Fruit fly (Drosophila melanogaster) whole organism, wandering third instar larva: Measurements from ENCODE around the gene Pkd2.

Experiments used
- CG9705 ChIP-seq: fragments of 200-800 bp; sonication (Bioruptor generic); optimal IDR thresholded peaks from 2 replicates; lab custom pipeline; 2018; ENCODE audit warnings: missing biosample characterization, mild to moderate bottlenecking, missing genetic modification characterization
- CrebA ChIP-seq: fragments of 200-800 bp; sonication (Bioruptor generic); optimal IDR thresholded peaks from 2 replicates; lab custom pipeline; 2016; ENCODE audit warnings: missing biosample characterization, mild to moderate bottlenecking, missing genetic modification characterization, borderline replicate concordance
- Dfd ChIP-seq: fragments of >200 bp; optimal IDR thresholded peaks from 2 replicates; lab custom pipeline; 2017; ENCODE audit warnings: missing biosample characterization, missing genetic modification characterization
- Dif ChIP-seq: fragments of 200-275, 200-300 bp; sonication (Bioruptor generic); optimal IDR thresholded peaks from 2 replicates; lab custom pipeline; 2018; ENCODE audit warnings: missing biosample characterization, missing genetic modification characterization; ENCODE audit not compliant: partially characterized antibody
- GATAd ChIP-seq: sonication (Bioruptor generic); optimal IDR thresholded peaks from 2 replicates; lab custom pipeline; 2016; ENCODE audit warnings: missing biosample characterization, missing genetic modification characterization
- HLH106 ChIP-seq: fragments of 200-800 bp; optimal IDR thresholded peaks from 3 replicates; lab custom pipeline; 2019; ENCODE audit warnings: missing biosample characterization, mild to moderate bottlenecking, missing genetic modification characterization, moderate library complexity
- Hnf4 ChIP-seq: fragments of 200-800 bp; sonication (Bioruptor generic); optimal IDR thresholded peaks from 2 replicates; lab custom pipeline; 2016; ENCODE audit warnings: missing biosample characterization, mild to moderate bottlenecking, missing genetic modification characterization
- Hr83 ChIP-seq: fragments of 200-300 bp; sonication (Bioruptor generic); optimal IDR thresholded peaks from 2 replicates; lab custom pipeline; 2016; ENCODE audit warnings: missing biosample characterization, mild to moderate bottlenecking, missing genetic modification characterization, moderate library complexity; ENCODE audit not compliant: poor library complexity, severe bottlenecking
- Jra ChIP-seq: sonication (Bioruptor generic); optimal IDR thresholded peaks from 2 replicates; lab custom pipeline; 2016; ENCODE audit warnings: missing biosample characterization, missing genetic modification characterization
- Mio ChIP-seq: sonication (Bioruptor generic); optimal IDR thresholded peaks from 2 replicates; lab custom pipeline; 2016; ENCODE audit warnings: missing biosample characterization, missing genetic modification characterization
- Myc ChIP-seq: fragments of >200 bp; optimal IDR thresholded peaks from 2 replicates; lab custom pipeline; 2017
- OdsH ChIP-seq: fragments of 200-800 bp; sonication (Bioruptor generic); optimal IDR thresholded peaks from 2 replicates; lab custom pipeline; 2016; ENCODE audit warnings: missing biosample characterization, mild to moderate bottlenecking, missing genetic modification characterization
- Rel ChIP-seq, 2 experiments: fragments of 200-800 bp; sonication (Bioruptor generic) in 1 of 2; optimal IDR thresholded peaks; 2 replicates in 1 of 2; 3 replicates in 1 of 2; lab custom pipeline; 2016 to 2019; ENCODE audit warnings: mild to moderate bottlenecking in 2 of 2, missing biosample characterization in 2 of 2, missing genetic modification characterization in 2 of 2, moderate library complexity in 1 of 2
- Sp1 ChIP-seq: fragments of 200-800 bp; sonication (Bioruptor generic); optimal IDR thresholded peaks from 3 replicates; lab custom pipeline; 2019; ENCODE audit warnings: missing biosample characterization, mild to moderate bottlenecking, missing genetic modification characterization, moderate library complexity
- Vsx2 ChIP-seq: fragments of 200-300, 225-300 bp; sonication (Bioruptor generic); optimal IDR thresholded peaks from 2 replicates; lab custom pipeline; 2018; ENCODE audit warnings: missing biosample characterization, missing genetic modification characterization; ENCODE audit not compliant: partially characterized antibody
- br ChIP-seq: fragments of 200-800 bp; sonication (Bioruptor generic); optimal IDR thresholded peaks from 2 replicates; lab custom pipeline; 2016; ENCODE audit warnings: missing biosample characterization, missing genetic modification characterization
- dl ChIP-seq, 2 experiments: fragments of 175-275, 200-275 bp in 1 of 2; fragments of 200-275 bp in 1 of 2; sonication (Bioruptor generic); optimal IDR thresholded peaks; lab custom pipeline; 2018; ENCODE audit warnings: mild to moderate bottlenecking in 2 of 2, missing biosample characterization in 2 of 2, missing genetic modification characterization in 2 of 2, moderate library complexity in 2 of 2; ENCODE audit not compliant: partially characterized antibody in 2 of 2, insufficient read depth in 1 of 2
- ey ChIP-seq: fragments of 200-800 bp; sonication (Bioruptor generic); optimal IDR thresholded peaks from 2 replicates; lab custom pipeline; 2016; ENCODE audit warnings: missing biosample characterization, missing genetic modification characterization
- foxo ChIP-seq, 2 experiments: fragments of 200-800 bp; sonication (Bioruptor generic); optimal IDR thresholded peaks; 2 replicates in 1 of 2; 3 replicates in 1 of 2; lab custom pipeline; 2016 to 2017; ENCODE audit warnings: missing biosample characterization in 2 of 2, missing genetic modification characterization in 2 of 2
- fru ChIP-seq: fragments of 200-800 bp; sonication (Bioruptor generic); optimal IDR thresholded peaks from 3 replicates; lab custom pipeline; 2016; ENCODE audit warnings: missing biosample characterization, mild to moderate bottlenecking, missing genetic modification characterization
- h ChIP-seq: fragments of 200-800 bp; sonication (Bioruptor generic); optimal IDR thresholded peaks from 3 replicates; lab custom pipeline; 2016; ENCODE audit warnings: missing biosample characterization, mild to moderate bottlenecking, missing genetic modification characterization
- jim ChIP-seq: fragments of 175-275, 200-325 bp; sonication (Bioruptor generic); optimal IDR thresholded peaks from 2 replicates; lab custom pipeline; 2016; ENCODE audit warnings: missing biosample characterization, mild to moderate bottlenecking, missing genetic modification characterization
- pan ChIP-seq: fragments of >200 bp; optimal IDR thresholded peaks from 2 replicates; lab custom pipeline; 2017
- psq ChIP-seq: fragments of 200-800 bp; sonication (Bioruptor generic); optimal IDR thresholded peaks from 3 replicates; lab custom pipeline; 2017; ENCODE audit warnings: missing biosample characterization, mild to moderate bottlenecking, missing genetic modification characterization, moderate library complexity
- rgr ChIP-seq: fragments of 200-800 bp; sonication (Bioruptor generic); optimal IDR thresholded peaks from 3 replicates; lab custom pipeline; 2016; ENCODE audit warnings: missing biosample characterization, mild to moderate bottlenecking, missing genetic modification characterization
- sage ChIP-seq: fragments of 200-800 bp; sonication (Bioruptor generic); optimal IDR thresholded peaks from 2 replicates; lab custom pipeline; 2016; ENCODE audit warnings: missing biosample characterization, mild to moderate bottlenecking, missing genetic modification characterization
- sv ChIP-seq: fragments of 200-800 bp; sonication (Bioruptor generic); optimal IDR thresholded peaks from 3 replicates; lab custom pipeline; 2016; ENCODE audit warnings: missing biosample characterization, missing genetic modification characterization
- tai ChIP-seq: sonication (Bioruptor generic); optimal IDR thresholded peaks from 2 replicates; lab custom pipeline; 2016; ENCODE audit warnings: missing biosample characterization, missing genetic modification characterization
- woc ChIP-seq: sonication (Bioruptor generic); optimal IDR thresholded peaks from 2 replicates; lab custom pipeline; 2016; ENCODE audit warnings: missing biosample characterization, mild to moderate bottlenecking, missing genetic modification characterization

Gene Pkd2

DNA sequence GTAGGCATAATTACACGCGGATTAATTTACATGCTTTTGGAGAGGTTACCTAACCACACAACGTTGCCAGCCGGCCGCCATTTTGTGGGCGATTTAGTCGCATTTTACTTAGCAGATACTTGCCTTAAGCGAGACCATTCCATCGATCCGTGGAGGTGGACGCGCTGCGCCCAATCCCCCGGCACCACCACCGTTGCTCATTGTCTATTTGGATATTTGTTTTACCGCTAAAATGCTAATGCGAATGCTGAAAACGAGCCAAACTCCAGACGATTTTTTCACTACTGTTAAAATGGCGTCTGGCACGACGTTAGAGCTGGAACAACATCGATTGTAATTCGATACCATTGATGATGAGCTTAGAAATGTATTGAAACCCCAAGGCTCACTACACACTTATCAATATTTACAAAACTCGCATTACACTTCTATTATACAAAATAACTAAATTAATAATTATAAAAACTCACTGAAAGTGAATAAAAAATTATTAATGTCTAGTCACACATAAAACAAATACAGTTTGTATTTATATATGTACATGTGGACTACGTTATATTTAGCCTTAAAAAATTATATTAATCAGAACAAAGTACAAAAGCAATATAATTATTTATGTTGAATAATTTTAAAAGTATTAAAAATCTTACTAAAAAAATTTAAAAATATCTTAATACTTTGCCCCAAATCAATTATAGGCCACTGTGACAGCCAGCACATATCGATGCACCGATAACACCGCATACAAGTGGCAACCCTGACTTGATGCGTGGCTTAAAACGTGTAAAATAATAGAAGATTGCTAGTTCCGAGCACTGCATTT is 35.8 kb downstream of the Pkd2 start, which contains the start of gene eRF3:
TSS of gene eRF3 (plus strand) at position 741 of the 823 bp plus-strand sequence.
- TF ChIP-seq tai (GFP tag; lab: Kevin White, UChicago) (no peak), Mio (GFP tag; lab: Kevin White, UChicago) (no peak), CG9705 (GFP tag; lab: Kevin White, UChicago) (peak; percentile 17), psq (peak; percentile 59), dl (GFP tag; optimal IDR thresholded peaks at IDR 0.05; lab: Kevin White, UChicago; ENCODE audit: insufficient read depth in 1 of 2, partially characterized antibody in 2 of 2) (peak; percentile 4 to 67), Vsx2 (GFP tag; lab: Kevin White, UChicago) (no peak), CrebA (GFP tag; lab: Kevin White, UChicago) (no peak), Jra (GFP tag; lab: Kevin White, UChicago) (peak; percentile 51), ey (GFP tag; lab: Kevin White, UChicago) (peak; percentile 19), Dif (GFP tag; lab: Kevin White, UChicago) (peak; percentile 92), Sp1 (peak; percentile 75), rgr (GFP tag; lab: Kevin White, UChicago) (peak; percentile 63), Rel (GFP tag; optimal IDR thresholded peaks at IDR 0.05; lab: Kevin White, UChicago) (no peak), Rel (tag; optimal IDR thresholded peaks at IDR 0.05; lab: Kevin White, UChicago) (no peak), foxo (GFP tag; optimal IDR thresholded peaks at IDR 0.05; lab: Kevin White, UChicago) (peak in 1 of 2 experiments; percentile 67), OdsH (GFP tag; lab: Kevin White, UChicago) (peak; percentile 68), h (GFP tag; lab: Kevin White, UChicago) (peak; percentile 61), Dfd (no peak), HLH106 (tag; lab: Kevin White, UChicago) (peak; percentile 84), jim (no peak), sv (GFP tag; lab: Kevin White, UChicago) (peak; percentile 59), sage (no peak), Hnf4 (GFP tag; lab: Kevin White, UChicago) (peak; percentile 65), Hr83 (GFP tag; lab: Kevin White, UChicago) (peak; percentile 16), fru (GFP tag; lab: Kevin White, UChicago) (peak; percentile 34), woc (peak; percentile 30)

DNA sequence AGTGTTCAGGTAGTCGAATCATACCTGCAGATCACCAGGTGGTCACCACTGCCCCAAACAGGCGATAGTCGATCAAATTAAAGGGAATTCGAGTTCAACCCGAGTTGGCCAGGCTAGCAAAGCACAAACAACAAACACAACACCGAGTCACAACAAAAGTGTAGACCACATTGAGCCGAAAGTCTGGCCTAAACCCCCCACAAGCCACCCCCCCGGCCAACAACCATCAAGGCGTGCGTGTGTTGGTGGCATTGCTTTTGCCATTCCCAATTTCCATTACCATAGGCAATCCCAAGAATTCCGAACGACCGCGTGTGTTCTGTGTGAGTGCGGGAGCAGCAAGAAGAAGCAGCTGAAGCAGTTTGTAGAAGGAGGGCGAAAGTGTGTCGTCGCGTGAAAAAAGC is 36.5 kb downstream of the Pkd2 start, which contains the start of gene SC35:
TSS of gene SC35 (minus strand) at position 131 of the 404 bp plus-strand sequence.
- no peak for TF ChIP-seq CG9705 (GFP tag; lab: Kevin White, UChicago)
- TF ChIP-seq Rel (GFP tag; optimal IDR thresholded peaks at IDR 0.05; lab: Kevin White, UChicago): no peak
- TF ChIP-seq Rel (tag; optimal IDR thresholded peaks at IDR 0.05; lab: Kevin White, UChicago): peak; percentile 91
- TF ChIP-seq Dfd: no peak
- peak; percentile 60 for TF ChIP-seq Hr83 (GFP tag; lab: Kevin White, UChicago)
- TF ChIP-seq psq: peak; percentile 37
- no peak for TF ChIP-seq GATAd (GFP tag; lab: Kevin White, UChicago)
- peak; percentile 2 for TF ChIP-seq Dif (GFP tag; lab: Kevin White, UChicago)
- peak; percentile 52 for TF ChIP-seq Myc (lab: Kevin White, UChicago)
- peak; percentile 4 for TF ChIP-seq jim
- TF ChIP-seq rgr (GFP tag; lab: Kevin White, UChicago): no peak
- TF ChIP-seq sv (GFP tag; lab: Kevin White, UChicago): no peak
- no peak for TF ChIP-seq br (GFP tag; lab: Kevin White, UChicago)
- TF ChIP-seq fru (GFP tag; lab: Kevin White, UChicago): no peak
- no peak for TF ChIP-seq tai (GFP tag; lab: Kevin White, UChicago)
- peak; percentile 19 to 43 for TF ChIP-seq dl (GFP tag; optimal IDR thresholded peaks at IDR 0.05; lab: Kevin White, UChicago; ENCODE audit: insufficient read depth in 1 of 2, partially characterized antibody in 2 of 2)

DNA sequence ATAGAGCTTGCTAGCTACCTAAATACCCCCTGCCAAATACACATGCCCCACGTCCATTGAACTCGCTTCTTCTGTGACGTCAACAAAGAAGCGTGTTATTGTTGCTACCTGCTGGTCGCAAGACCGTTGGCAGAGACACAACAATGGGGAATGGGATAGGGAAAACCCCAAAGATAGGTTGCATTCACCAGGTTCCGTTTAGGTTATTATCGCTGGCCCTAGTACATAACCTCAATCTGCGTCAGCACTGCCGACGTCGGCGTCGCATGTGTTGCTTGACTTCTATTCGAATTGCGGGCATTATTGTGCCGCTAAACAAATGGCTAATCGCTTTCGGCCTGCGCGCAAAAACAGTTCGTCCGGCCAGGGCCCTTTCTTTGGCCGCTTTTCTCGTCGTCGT is 37.4 kb downstream of the Pkd2 start:
- no peak for TF ChIP-seq br (GFP tag; lab: Kevin White, UChicago)
- TF ChIP-seq Dfd: no peak
- TF ChIP-seq pan (lab: Kevin White, UChicago): no peak
- TF ChIP-seq Rel (GFP tag; optimal IDR thresholded peaks at IDR 0.05; lab: Kevin White, UChicago): no peak
- peak; percentile 93 for TF ChIP-seq Rel (tag; optimal IDR thresholded peaks at IDR 0.05; lab: Kevin White, UChicago)
